Worm (Caenorhabditis elegans) whole organism, late embryonic: ENCODE measurements around the gene zipt-9.

Experiments
- C08G9.2 ChIP-seq: sonication (generic microtip); optimal IDR thresholded peaks from 2 replicates; lab custom pipeline; 2016; ENCODE audit warnings: mild to moderate bottlenecking, missing genetic modification characterization, moderate library complexity, missing compliant biosample characterization
- C38D4.7 ChIP-seq: fragments of 200-800 bp; sonication (Bioruptor generic); optimal IDR thresholded peaks from 2 replicates; lab custom pipeline; 2018; ENCODE audit warnings: mild to moderate bottlenecking, missing genetic modification characterization, moderate library complexity, missing compliant biosample characterization
- F13H6.1 ChIP-seq: sonication (generic microtip); optimal IDR thresholded peaks from 2 replicates; lab custom pipeline; 2016; ENCODE audit warnings: missing genetic modification characterization, missing compliant biosample characterization
- ceh-14 ChIP-seq: sonication (generic microtip); optimal IDR thresholded peaks from 2 replicates; lab custom pipeline; 2016; ENCODE audit warnings: missing genotype, missing genetic modification characterization, missing compliant biosample characterization
- ceh-19 ChIP-seq: fragments of 200-800 bp; sonication (Bioruptor generic); optimal IDR thresholded peaks from 2 replicates; lab custom pipeline; 2018; ENCODE audit warnings: mild to moderate bottlenecking, missing genetic modification characterization, missing compliant biosample characterization
- ceh-2 ChIP-seq: sonication (generic microtip); optimal IDR thresholded peaks from 2 replicates; lab custom pipeline; 2016; ENCODE audit warnings: missing genotype, missing genetic modification characterization, missing compliant biosample characterization
- ceh-22 ChIP-seq: sonication (generic microtip); optimal IDR thresholded peaks from 2 replicates; lab custom pipeline; 2017; ENCODE audit warnings: missing biosample characterization, missing genetic modification characterization
- ceh-24 ChIP-seq: sonication (generic microtip); optimal IDR thresholded peaks from 2 replicates; lab custom pipeline; 2016; ENCODE audit warnings: mild to moderate bottlenecking, missing genetic modification characterization, missing compliant biosample characterization
- ceh-34 ChIP-seq: sonication (generic microtip); optimal IDR thresholded peaks from 2 replicates; lab custom pipeline; 2016; ENCODE audit warnings: mild to moderate bottlenecking, missing genetic modification characterization, missing compliant biosample characterization
- ceh-45 ChIP-seq: fragments of 200-800 bp; sonication (Bioruptor generic); IDR thresholded peaks from 2 replicates; pipeline ENCODE4 v1.3.6; 2022; ENCODE audit warnings: missing genetic modification reagents, missing genetic modification characterization, missing compliant biosample characterization
- ceh-6 ChIP-seq: fragments of 200-800 bp; sonication (Bioruptor generic); optimal IDR thresholded peaks from 2 replicates; lab custom pipeline; 2018; ENCODE audit warnings: mild to moderate bottlenecking, missing genetic modification characterization, missing compliant biosample characterization
- ceh-9 ChIP-seq: sonication (generic microtip); optimal IDR thresholded peaks from 2 replicates; lab custom pipeline; 2016; ENCODE audit warnings: mild to moderate bottlenecking, missing genetic modification characterization, inconsistent platforms, missing compliant biosample characterization
- che-1 ChIP-seq: sonication (generic microtip); optimal IDR thresholded peaks from 2 replicates; lab custom pipeline; 2016; ENCODE audit warnings: mild to moderate bottlenecking, missing genetic modification characterization, missing compliant biosample characterization
- dmd-4 ChIP-seq: sonication (generic microtip); optimal IDR thresholded peaks from 2 replicates; lab custom pipeline; 2016; ENCODE audit warnings: borderline replicate concordance, missing genetic modification characterization, missing compliant biosample characterization
- elt-2 ChIP-seq: sonication (generic microtip); optimal IDR thresholded peaks from 2 replicates; lab custom pipeline; 2016; ENCODE audit warnings: missing genetic modification reagents, missing genetic modification characterization, missing compliant biosample characterization
- fax-1 ChIP-seq: sonication (generic microtip); optimal IDR thresholded peaks from 2 replicates; lab custom pipeline; 2016; ENCODE audit warnings: missing genotype, missing genetic modification characterization, missing compliant biosample characterization
- fkh-6 ChIP-seq: sonication (generic microtip); optimal IDR thresholded peaks from 2 replicates; lab custom pipeline; 2016; ENCODE audit warnings: missing genetic modification characterization, missing compliant biosample characterization
- hlh-13 ChIP-seq: fragments of 200-800 bp; sonication (Bioruptor generic); optimal IDR thresholded peaks from 2 replicates; lab custom pipeline; 2018; ENCODE audit warnings: mild to moderate bottlenecking, missing genetic modification characterization, missing compliant biosample characterization
- hlh-15 ChIP-seq: sonication (generic microtip); optimal IDR thresholded peaks from 2 replicates; lab custom pipeline; 2016; ENCODE audit warnings: missing genetic modification characterization, missing compliant biosample characterization
- hlh-30 ChIP-seq: sonication (generic microtip); optimal IDR thresholded peaks from 2 replicates; lab custom pipeline; 2017; ENCODE audit warnings: antibody characterized with exemption, missing genetic modification characterization, missing compliant biosample characterization; ENCODE audit not compliant: insufficient read depth
- hlh-6 ChIP-seq: sonication (generic microtip); optimal IDR thresholded peaks from 2 replicates; lab custom pipeline; 2016; ENCODE audit warnings: missing genotype, missing genetic modification characterization, missing compliant biosample characterization
- hlh-8 ChIP-seq: sonication (generic microtip); optimal IDR thresholded peaks from 2 replicates; lab custom pipeline; 2016; ENCODE audit warnings: missing genotype, missing genetic modification characterization, missing compliant biosample characterization
- lim-6 ChIP-seq: sonication (generic microtip); optimal IDR thresholded peaks from 2 replicates; lab custom pipeline; 2016; ENCODE audit warnings: missing genetic modification characterization, missing compliant biosample characterization
- lin-11 ChIP-seq: fragments of 200-800 bp; sonication (Bioruptor generic); optimal IDR thresholded peaks from 2 replicates; lab custom pipeline; 2018; ENCODE audit warnings: mild to moderate bottlenecking, missing genetic modification characterization, missing compliant biosample characterization
- madf-2 ChIP-seq: sonication (generic microtip); optimal IDR thresholded peaks from 2 replicates; lab custom pipeline; 2017; ENCODE audit warnings: missing genetic modification characterization, missing compliant biosample characterization
- mec-3 ChIP-seq: sonication (generic microtip); optimal IDR thresholded peaks from 2 replicates; lab custom pipeline; 2016; ENCODE audit warnings: borderline replicate concordance, missing genetic modification characterization, missing compliant biosample characterization
- npax-4 ChIP-seq: sonication (generic microtip); optimal IDR thresholded peaks from 2 replicates; lab custom pipeline; 2016; ENCODE audit warnings: missing genetic modification characterization, missing compliant biosample characterization
- pag-3 ChIP-seq: sonication (generic microtip); optimal IDR thresholded peaks from 2 replicates; lab custom pipeline; 2016; ENCODE audit warnings: missing compliant biosample characterization, missing genetic modification characterization, borderline replicate concordance
- pat-9 ChIP-seq: fragments of 200-800 bp; sonication (Bioruptor generic); optimal IDR thresholded peaks from 2 replicates; lab custom pipeline; 2018; ENCODE audit warnings: mild to moderate bottlenecking, missing genetic modification characterization, moderate library complexity, missing compliant biosample characterization
- pax-1 ChIP-seq: fragments of 150-350 bp; optimal IDR thresholded peaks from 2 replicates; lab custom pipeline; 2014; ENCODE audit warnings: missing biosample characterization, missing genetic modification characterization
- rnt-1 ChIP-seq: sonication (generic microtip); optimal IDR thresholded peaks from 2 replicates; lab custom pipeline; 2016; ENCODE audit warnings: missing genetic modification characterization, missing compliant biosample characterization
- sox-2 ChIP-seq: fragments of 200-800 bp; sonication (Bioruptor generic); IDR thresholded peaks from 2 replicates; pipeline ENCODE4 v1.3.6; 2022; ENCODE audit warnings: missing genetic modification reagents, missing genetic modification characterization, missing compliant biosample characterization
- syd-9 ChIP-seq: sonication (generic microtip); optimal IDR thresholded peaks from 2 replicates; lab custom pipeline; 2016; ENCODE audit warnings: mild to moderate bottlenecking, missing genetic modification characterization, moderate library complexity, missing compliant biosample characterization
- ttx-3 ChIP-seq: sonication (generic microtip); optimal IDR thresholded peaks from 2 replicates; lab custom pipeline; 2016; ENCODE audit warnings: missing genetic modification reagents, missing genetic modification characterization, missing compliant biosample characterization
- unc-55 ChIP-seq: sonication (generic microtip); optimal IDR thresholded peaks from 2 replicates; lab custom pipeline; 2017; ENCODE audit warnings: missing biosample characterization, missing genetic modification reagents, missing genetic modification characterization
- zip-5 ChIP-seq: sonication (generic microtip); optimal IDR thresholded peaks from 2 replicates; lab custom pipeline; 2016; ENCODE audit warnings: missing genetic modification characterization, missing compliant biosample characterization

Gene zipt-9

ce11 chrV:13736147-13736546 lies 21.1 kb upstream of the zipt-9 start, which contains the start of gene F35E12.6:
F35E12.6 (minus strand) TSS chrV:13736247.
- TF ChIP-seq zip-5 (tag; lab: Kevin White, UChicago) (no peak), che-1 (tag; lab: Kevin White, UChicago) (no peak), ceh-14 (tag; lab: Kevin White, UChicago) (no peak), fkh-6 (tag; lab: Kevin White, UChicago) (no peak), ceh-22 (tag; lab: Kevin White, UChicago) (no peak), ceh-45 (GFP tag; lab: Robert Waterston, UW) (no peak), ceh-2 (tag; lab: Kevin White, UChicago) (no peak), fax-1 (no peak), unc-55 (GFP tag; lab: Kevin White, UChicago) (no peak), madf-2 (no peak), F13H6.1 (tag; lab: Kevin White, UChicago) (no peak), elt-2 (tag; lab: Kevin White, UChicago) (no peak), ceh-6 (no peak), ceh-19 (GFP tag; lab: Kevin White, UChicago) (no peak), npax-4 (no peak), hlh-6 (tag; lab: Kevin White, UChicago) (no peak)
- TF ChIP-seq, all 69 proteins: peak for 0

ce11 chrV:13730762-13731161 lies 15.7 kb upstream of the zipt-9 start, which contains the start of gene dct-17:
dct-17 (minus strand) TSS chrV:13730784.
- TF ChIP-seq ceh-24 (tag; lab: Kevin White, UChicago) (no peak), dmd-4 (no peak), ceh-34 (tag; lab: Kevin White, UChicago) (no peak), ceh-9 (no peak), ceh-6 (no peak), lim-6 (tag; lab: Kevin White, UChicago) (no peak), C38D4.7 (GFP tag; lab: Kevin White, UChicago) (no peak), F13H6.1 (tag; lab: Kevin White, UChicago) (no peak), lin-11 (tag; lab: Kevin White, UChicago) (no peak)

- TF ChIP-seq lin-11 (tag; lab: Kevin White, UChicago) (no peak), ceh-2 (tag; lab: Kevin White, UChicago) (no peak), syd-9 (tag; lab: Kevin White, UChicago) (no peak), ceh-19 (GFP tag; lab: Kevin White, UChicago) (no peak), hlh-13 (no peak), hlh-8 (no peak), pag-3 (no peak), sox-2 (GFP tag; lab: Robert Waterston, UW) (no peak), pat-9 (no peak)
Measured at ce11 chrV:13725574-13725973, 10.5 kb upstream of the zipt-9 start, which contains the start of gene fbxa-181. fbxa-181 (plus strand) TSS chrV:13725874.

- TF ChIP-seq mec-3 (no peak), lin-11 (tag; lab: Kevin White, UChicago) (no peak), fax-1 (no peak), pag-3 (no peak), hlh-6 (tag; lab: Kevin White, UChicago) (no peak), pat-9 (no peak)
Measured at ce11 chrV:13724781-13725180, 9.7 kb upstream of the zipt-9 start, which contains the start of gene F35E12.2. F35E12.2 (minus strand) TSS chrV:13724881.

- TF ChIP-seq hlh-15 (tag; lab: Kevin White, UChicago) (no peak), ttx-3 (no peak), hlh-30 (tag; lab: Kevin White, UChicago) (no peak), pax-1 (tag; lab: Kevin White, UChicago) (no peak), hlh-8 (no peak), rnt-1 (no peak), C08G9.2 (tag; lab: Kevin White, UChicago) (no peak)
Measured at ce11 chrV:13716531-13716930, 1.5 kb upstream of the zipt-9 start, which contains the start of gene T01D3.6. T01D3.6 (plus strand) TSS chrV:13716824.
